Fruit fly (Drosophila melanogaster) whole organism, prepupa: ENCODE data around the gene Ctps.
A peak's percentile ranks its signal among the peaks of the same experiment; 100 is the strongest.

ENCODE experiments used
- Blimp-1 ChIP-seq: fragments of 200-800 bp; sonication (Bioruptor generic); optimal IDR thresholded peaks from 3 replicates; lab custom pipeline; 2017; ENCODE audit warnings: missing biosample characterization, missing genetic modification characterization, mild to moderate bottlenecking, moderate library complexity, missing genetic modification reagents
- CG11902 ChIP-seq: fragments of 200-800 bp; sonication (Bioruptor generic); optimal IDR thresholded peaks from 3 replicates; lab custom pipeline; 2016; ENCODE audit warnings: missing biosample characterization, missing genetic modification characterization
- CG15336 ChIP-seq: fragments of 200-800 bp; sonication (Bioruptor generic); IDR thresholded peaks from 2 replicates; pipeline ENCODE4 v1.3.6; 2022; ENCODE audit warnings: missing biosample characterization, missing genetic modification characterization
- CG16779 ChIP-seq: fragments of 200-800 bp; sonication (Bioruptor generic); optimal IDR thresholded peaks from 3 replicates; lab custom pipeline; 2017; ENCODE audit warnings: missing biosample characterization, mild to moderate bottlenecking, missing genetic modification characterization
- CG34406 ChIP-seq: fragments of 200-800 bp; sonication (Bioruptor generic); optimal IDR thresholded peaks from 3 replicates; lab custom pipeline; 2016; ENCODE audit warnings: missing biosample characterization, missing genetic modification characterization
- CG3919 ChIP-seq: fragments of 200-800 bp; sonication (Bioruptor generic); optimal IDR thresholded peaks from 3 replicates; lab custom pipeline; 2016; ENCODE audit warnings: missing biosample characterization, missing genetic modification characterization
- CG4318 ChIP-seq: fragments of 200-800 bp; sonication (Bioruptor generic); optimal IDR thresholded peaks from 3 replicates; lab custom pipeline; 2017; ENCODE audit warnings: missing biosample characterization, mild to moderate bottlenecking, missing genetic modification characterization
- CG6163 ChIP-seq: fragments of 200-800 bp; sonication (Bioruptor generic); IDR thresholded peaks from 3 replicates; pipeline ENCODE4 v1.3.6; 2022; ENCODE audit warnings: missing biosample characterization, missing genetic modification characterization
- CG6276 ChIP-seq: fragments of 200-800 bp; sonication (Bioruptor generic); optimal IDR thresholded peaks from 2 replicates; lab custom pipeline; 2017; ENCODE audit warnings: missing biosample characterization, mild to moderate bottlenecking, missing genetic modification characterization
- CG6792 ChIP-seq: fragments of 200-800 bp; sonication (Bioruptor generic); optimal IDR thresholded peaks from 3 replicates; lab custom pipeline; 2016; ENCODE audit warnings: missing biosample characterization, missing genetic modification characterization
- CG6808 ChIP-seq: fragments of 200-800 bp; sonication (Bioruptor generic); optimal IDR thresholded peaks from 3 replicates; lab custom pipeline; 2017; ENCODE audit warnings: missing biosample characterization, missing genetic modification characterization, mild to moderate bottlenecking, moderate library complexity, missing genetic modification reagents
- CG6854 ChIP-seq: fragments of 200-800 bp; sonication (Bioruptor generic); optimal IDR thresholded peaks from 2 replicates; lab custom pipeline; 2017; ENCODE audit warnings: missing biosample characterization, mild to moderate bottlenecking, missing genetic modification characterization
- CG8119 ChIP-seq: fragments of 200-800 bp; sonication (Bioruptor generic); IDR thresholded peaks from 3 replicates; pipeline ENCODE4 v1.3.6; 2022; ENCODE audit warnings: missing biosample characterization, missing genetic modification characterization
- CG8319 ChIP-seq: fragments of 200-800 bp; sonication (Bioruptor generic); optimal IDR thresholded peaks from 3 replicates; lab custom pipeline; 2016; ENCODE audit warnings: missing biosample characterization, missing genetic modification characterization
- CG8632 ChIP-seq: fragments of 200-800 bp; sonication (Bioruptor generic); optimal IDR thresholded peaks from 3 replicates; lab custom pipeline; 2016; ENCODE audit warnings: missing biosample characterization, missing genetic modification characterization
- CG9139 ChIP-seq: fragments of 200-800 bp; sonication (Bioruptor generic); optimal IDR thresholded peaks from 3 replicates; lab custom pipeline; 2017; ENCODE audit warnings: missing biosample characterization, mild to moderate bottlenecking, missing genetic modification characterization
- Eip75B ChIP-seq: fragments of 200-800 bp; sonication (Bioruptor generic); optimal IDR thresholded peaks from 3 replicates; lab custom pipeline; 2016; ENCODE audit warnings: missing biosample characterization, missing genetic modification characterization
- Eip78C ChIP-seq: fragments of 200-800 bp; sonication (Bioruptor generic); peaks from one replicate; lab custom pipeline; 2016; ENCODE audit warnings: missing biosample characterization, missing genetic modification characterization
- Eip93F ChIP-seq: fragments of 200-800 bp; sonication (Bioruptor generic); optimal IDR thresholded peaks from 2 replicates; lab custom pipeline; 2016; ENCODE audit warnings: missing biosample characterization, mild to moderate bottlenecking, missing genetic modification characterization
- Ets21C ChIP-seq: fragments of 200-800 bp; sonication (Bioruptor generic); optimal IDR thresholded peaks from 3 replicates; lab custom pipeline; 2016; ENCODE audit warnings: missing biosample characterization, missing genetic modification characterization
- Ets96B ChIP-seq: fragments of 200-800 bp; optimal IDR thresholded peaks from 2 replicates; lab custom pipeline; 2019; ENCODE audit warnings: missing biosample characterization, mild to moderate bottlenecking, missing genetic modification characterization, moderate library complexity
- Gug ChIP-seq: fragments of 200-800 bp; sonication (Bioruptor generic); IDR thresholded peaks from 2 replicates; pipeline ENCODE4 v1.3.6; 2022; ENCODE audit warnings: missing biosample characterization, missing genetic modification characterization
- Hr38 ChIP-seq: sonication (Bioruptor generic); optimal IDR thresholded peaks from 2 replicates; lab custom pipeline; 2016; ENCODE audit warnings: missing biosample characterization, missing genetic modification characterization
- Hr39 ChIP-seq: fragments of 200-800 bp; sonication (Bioruptor generic); optimal IDR thresholded peaks from 2 replicates; lab custom pipeline; 2016; ENCODE audit warnings: missing biosample characterization, missing genetic modification characterization
- Hr4 ChIP-seq: fragments of 200-800 bp; sonication (Bioruptor generic); optimal IDR thresholded peaks from 3 replicates; lab custom pipeline; 2016; ENCODE audit warnings: missing biosample characterization, missing genetic modification characterization
- Lpt ChIP-seq: fragments of 200-800 bp; sonication (Bioruptor generic); optimal IDR thresholded peaks from 3 replicates; lab custom pipeline; 2016; ENCODE audit warnings: missing biosample characterization, missing genetic modification characterization
- Met ChIP-seq: fragments of 200-800 bp; sonication (Bioruptor generic); optimal IDR thresholded peaks from 3 replicates; lab custom pipeline; 2016; ENCODE audit warnings: missing biosample characterization, missing genetic modification characterization
- OdsH ChIP-seq: fragments of 200-800 bp; sonication (Bioruptor generic); optimal IDR thresholded peaks from 3 replicates; lab custom pipeline; 2016; ENCODE audit warnings: missing biosample characterization, missing genetic modification characterization
- Smox ChIP-seq: fragments of 200-800 bp; sonication (Bioruptor generic); optimal IDR thresholded peaks from 3 replicates; lab custom pipeline; 2016; ENCODE audit warnings: missing biosample characterization, missing genetic modification characterization
- Sox14 ChIP-seq: fragments of 200-800 bp; sonication (Bioruptor generic); optimal IDR thresholded peaks from 3 replicates; lab custom pipeline; 2016; ENCODE audit warnings: missing biosample characterization, missing genetic modification characterization
- Sox15 ChIP-seq: fragments of 200-800 bp; sonication (Bioruptor generic); optimal IDR thresholded peaks from 3 replicates; lab custom pipeline; 2016; ENCODE audit warnings: missing biosample characterization, missing genetic modification characterization
- acj6 ChIP-seq: fragments of 200-800 bp; sonication (Bioruptor generic); optimal IDR thresholded peaks from 3 replicates; lab custom pipeline; 2016; ENCODE audit warnings: missing biosample characterization, missing genetic modification characterization
- eg ChIP-seq: fragments of 200-800 bp; sonication (Bioruptor generic); IDR thresholded peaks from 3 replicates; pipeline ENCODE4 v1.3.6; 2022; ENCODE audit warnings: missing biosample characterization, missing genetic modification characterization
- esn ChIP-seq: fragments of 200-800 bp; sonication (Bioruptor generic); optimal IDR thresholded peaks from 2 replicates; lab custom pipeline; 2016; ENCODE audit warnings: missing biosample characterization, mild to moderate bottlenecking, missing genetic modification characterization, moderate library complexity
- fd59A ChIP-seq: fragments of 200-800 bp; sonication (Bioruptor generic); optimal IDR thresholded peaks from 2 replicates; lab custom pipeline; 2017; ENCODE audit warnings: missing biosample characterization, mild to moderate bottlenecking, missing genetic modification characterization, missing genetic modification reagents
- fd85E ChIP-seq: fragments of 200-800 bp; sonication (Bioruptor generic); optimal IDR thresholded peaks from 3 replicates; lab custom pipeline; 2016; ENCODE audit warnings: missing biosample characterization, missing genetic modification characterization
- fkh ChIP-seq: fragments of 200-800 bp; sonication (Bioruptor generic); optimal IDR thresholded peaks from 3 replicates; lab custom pipeline; 2017; ENCODE audit warnings: missing biosample characterization, mild to moderate bottlenecking, missing genetic modification characterization, moderate library complexity
- salr ChIP-seq, 2 experiments: fragments of 200-800 bp; sonication (Bioruptor generic); optimal IDR thresholded peaks; 3 replicates each; lab custom pipeline; 2016 to 2018; ENCODE audit warnings: missing biosample characterization in 2 of 2, missing genetic modification characterization in 2 of 2, mild to moderate bottlenecking in 1 of 2
- spab ChIP-seq: fragments of 200-800 bp; sonication (Bioruptor generic); optimal IDR thresholded peaks from 2 replicates; lab custom pipeline; 2017; ENCODE audit warnings: missing biosample characterization, mild to moderate bottlenecking, missing genetic modification characterization, missing genetic modification reagents
- ss ChIP-seq, 2 experiments: fragments of 200-800 bp; sonication (Bioruptor generic); optimal IDR thresholded peaks; 2 replicates in 1 of 2; 3 replicates in 1 of 2; lab custom pipeline; 2017 to 2018; ENCODE audit warnings: mild to moderate bottlenecking in 2 of 2, missing biosample characterization in 2 of 2, missing genetic modification characterization in 2 of 2, moderate library complexity in 1 of 2
- svp ChIP-seq: fragments of 200-800 bp; sonication (Bioruptor generic); peaks from one replicate; lab custom pipeline; 2016; ENCODE audit warnings: missing biosample characterization, missing genetic modification characterization
- topi ChIP-seq: fragments of 200-800 bp; sonication (Bioruptor generic); optimal IDR thresholded peaks from 3 replicates; lab custom pipeline; 2016; ENCODE audit warnings: missing biosample characterization, missing genetic modification characterization
- vri ChIP-seq: fragments of 200-800 bp; sonication (Bioruptor generic); optimal IDR thresholded peaks from 3 replicates; lab custom pipeline; 2016; ENCODE audit warnings: missing biosample characterization, mild to moderate bottlenecking, missing genetic modification characterization

Ctps gene

dm6 chr3L:15141118-15142003 is 43.6 kb downstream of the Ctps start (continued):
- TF ChIP-seq CG6854 (GFP tag; lab: Kevin White, UChicago) (no peak), Gug (GFP tag; lab: Robert Waterston, UW) (no peak), CG6792 (GFP tag; lab: Kevin White, UChicago) (no peak), Sox15 (no peak), topi (no peak), CG6163 (peak; percentile 71), CG8319 (GFP tag; lab: Kevin White, UChicago) (no peak), CG8119 (GFP tag; lab: Robert Waterston, UW) (peak; percentile 51), Hr39 (GFP tag; lab: Kevin White, UChicago) (peak; percentile 11), Smox (GFP tag; lab: Kevin White, UChicago) (peak; percentile 9), Met (peak; percentile 62), fd85E (GFP tag; lab: Kevin White, UChicago) (no peak), svp (GFP tag; lab: Kevin White, UChicago) (no peak), Hr4 (GFP tag; lab: Kevin White, UChicago) (no peak), CG16779 (tag; lab: Kevin White, UChicago) (no peak), Eip78C (peak; percentile 62), acj6 (peak; percentile 12), vri (peak; percentile 55), CG15336 (GFP tag; lab: Robert Waterston, UW) (peak; percentile 49; the same call in 1 of the 2 replicates), Blimp-1 (GFP tag; lab: Kevin White, UChicago) (no peak), Eip75B (no peak), Lpt (GFP tag; lab: Kevin White, UChicago) (peak; percentile 61), OdsH (GFP tag; lab: Kevin White, UChicago) (no peak), spab (GFP tag; lab: Kevin White, UChicago) (no peak), CG6808 (GFP tag; lab: Kevin White, UChicago) (no peak), esn (GFP tag; lab: Kevin White, UChicago) (peak; percentile 46), Sox14 (GFP tag; lab: Kevin White, UChicago) (peak; percentile 45)

dm6 chr3L:15142004-15142890 is 44.5 kb downstream of the Ctps start, which contains the start of gene Pdi:
Gene Pdi, minus strand, starts transcription at chr3L:15142840.
- TF ChIP-seq vri (peak; percentile 57), topi (peak; percentile 53), CG4318 (GFP tag; lab: Kevin White, UChicago) (no peak), eg (GFP tag; lab: Robert Waterston, UW) (no peak; the same call in 2 of the 3 replicates), spab (GFP tag; lab: Kevin White, UChicago) (no peak), Hr39 (GFP tag; lab: Kevin White, UChicago) (no peak), fkh (no peak), Sox15 (no peak), CG3919 (GFP tag; lab: Kevin White, UChicago) (no peak), fd85E (GFP tag; lab: Kevin White, UChicago) (no peak), CG16779 (tag; lab: Kevin White, UChicago) (peak; percentile 23), Gug (GFP tag; lab: Robert Waterston, UW) (no peak), CG8632 (GFP tag; lab: Kevin White, UChicago) (no peak), CG6276 (GFP tag; lab: Kevin White, UChicago) (no peak), fd59A (no peak), ss (GFP tag; optimal IDR thresholded peaks at IDR 0.05; lab: Kevin White, UChicago) (peak in 1 of 2 experiments; percentile 16), Eip75B (peak; percentile 29), Hr38 (GFP tag; lab: Kevin White, UChicago) (no peak), Ets96B (tag; lab: Kevin White, UChicago) (no peak), Eip93F (GFP tag; lab: Kevin White, UChicago) (no peak), Met (no peak), acj6 (no peak), Ets21C (GFP tag; lab: Kevin White, UChicago) (no peak), salr (GFP tag; optimal IDR thresholded peaks at IDR 0.05; lab: Kevin White, UChicago) (no peak), svp (GFP tag; lab: Kevin White, UChicago) (peak; percentile 82), Eip78C (peak; percentile 81), CG6854 (GFP tag; lab: Kevin White, UChicago) (peak; percentile 41), CG34406 (no peak), Smox (GFP tag; lab: Kevin White, UChicago) (no peak), Lpt (GFP tag; lab: Kevin White, UChicago) (no peak), CG6808 (GFP tag; lab: Kevin White, UChicago) (peak; percentile 9), esn (GFP tag; lab: Kevin White, UChicago) (peak; percentile 35), Blimp-1 (GFP tag; lab: Kevin White, UChicago) (peak; percentile 9), Sox14 (GFP tag; lab: Kevin White, UChicago) (no peak), CG11902 (GFP tag; lab: Kevin White, UChicago) (no peak), CG6792 (GFP tag; lab: Kevin White, UChicago) (no peak), CG9139 (GFP tag; lab: Kevin White, UChicago) (no peak)
